Worm (Caenorhabditis elegans): Measurements from ENCODE around the gene srx-108.

DNA sequence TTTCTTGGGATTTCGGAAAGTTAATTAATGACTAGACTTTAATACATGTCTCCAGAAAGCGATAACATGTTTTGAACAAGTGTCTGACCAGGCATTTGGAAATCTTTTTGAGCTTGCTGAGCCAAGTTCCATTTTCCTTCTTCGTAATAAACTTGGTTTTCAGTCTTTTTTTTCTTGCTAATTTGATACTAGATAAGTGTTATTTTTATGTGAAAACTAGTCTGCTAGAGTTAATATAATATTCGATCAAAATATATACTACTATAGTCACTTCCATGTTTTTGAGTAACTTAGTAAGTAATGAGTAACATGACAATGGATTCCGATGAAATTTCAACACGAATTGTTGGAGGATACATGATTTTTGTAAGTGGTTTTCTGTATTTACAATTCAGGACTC is 3.8 kb downstream of the srx-108 start, which contains the start of gene srx-110:
- TF ChIP-seq egl-13 (tag; optimal IDR thresholded peaks at IDR 0.05), result no peak
- TF ChIP-seq hpl-2 (GFP tag; optimal IDR thresholded peaks at IDR 0.05), result no peak
- TF ChIP-seq ztf-11 (tag; optimal IDR thresholded peaks at IDR 0.05), result no peak
- TF ChIP-seq nhr-84 (tag; optimal IDR thresholded peaks at IDR 0.05), result no peak
- no peak for TF ChIP-seq nhr-76 (tag; optimal IDR thresholded peaks at IDR 0.05)
- TF ChIP-seq elt-2 (tag; optimal IDR thresholded peaks at IDR 0.05), result no peak
- no peak for TF ChIP-seq snu-23 (GFP tag; optimal IDR thresholded peaks at IDR 0.05)
- TF ChIP-seq unc-62 (GFP tag; optimal IDR thresholded peaks at IDR 0.05), result no peak
- no peak for TF ChIP-seq snpc-4 (tag; optimal IDR thresholded peaks at IDR 0.05)
- no peak for TF ChIP-seq ets-5 (GFP tag; IDR thresholded peaks at IDR 0.05)
- no peak for TF ChIP-seq mdl-1 (tag; optimal IDR thresholded peaks at IDR 0.05)

Data from whole organism, L1 larva.